Worm (Caenorhabditis elegans) whole organism, midembryonic: Measurements from ENCODE around the gene K06A9.3.

Experiments
- T22C8.4 ChIP-seq: fragments of 200-800 bp; sonication (Bioruptor generic); IDR thresholded peaks from 2 replicates; pipeline ENCODE4 v1.3.6; 2022; ENCODE audit warnings: missing genetic modification characterization, missing compliant biosample characterization
- flt-1 ChIP-seq: fragments of 200-800 bp; sonication (Bioruptor generic); IDR thresholded peaks from 2 replicates; pipeline ENCODE4 v1.3.6; 2022; ENCODE audit warnings: missing genetic modification characterization, missing compliant biosample characterization
- klf-2 ChIP-seq: fragments of 200-800 bp; sonication (Bioruptor generic); conservative IDR thresholded peaks from 2 replicates; pipeline ENCODE4 v1.3.6; 2022; ENCODE audit warnings: missing genetic modification reagents, missing genetic modification characterization, missing compliant biosample characterization
- med-1 ChIP-seq: sonication (generic microtip); optimal IDR thresholded peaks from 2 replicates; lab custom pipeline; 2017; ENCODE audit warnings: missing genetic modification characterization, mild to moderate bottlenecking, missing compliant biosample characterization, antibody characterized with exemption, missing genetic modification reagents; ENCODE audit not compliant: insufficient read depth
- ref-1 ChIP-seq: fragments of 200-800 bp; sonication (Bioruptor generic); conservative IDR thresholded peaks from 2 replicates; pipeline ENCODE4 v1.3.6; 2022; ENCODE audit warnings: missing genetic modification reagents, missing genetic modification characterization, missing compliant biosample characterization
- tab-1 ChIP-seq: fragments of 200-800 bp; sonication (Bioruptor generic); IDR thresholded peaks from 2 replicates; pipeline ENCODE4 v1.3.6; 2022; ENCODE audit warnings: missing genetic modification characterization, missing compliant biosample characterization
- ztf-23 ChIP-seq: fragments of 200-800 bp; sonication (Bioruptor generic); IDR thresholded peaks from 2 replicates; pipeline ENCODE4 v1.3.6; 2022; ENCODE audit warnings: missing genetic modification reagents, missing genetic modification characterization, missing compliant biosample characterization
- ztf-29 ChIP-seq: fragments of 200-800 bp; sonication (Bioruptor generic); IDR thresholded peaks from 2 replicates; pipeline ENCODE4 v1.3.6; 2022; ENCODE audit warnings: missing genetic modification reagents, missing genetic modification characterization, missing compliant biosample characterization

ce11 chrX:1529013-1529412, 6.1 kb downstream of the K06A9.3 start:
- TF ChIP-seq flt-1 (GFP tag; lab: Robert Waterston, UW), result no peak
- no peak for TF ChIP-seq ztf-29 (GFP tag; lab: Robert Waterston, UW)
- no peak for TF ChIP-seq tab-1
- TF ChIP-seq T22C8.4, result no peak
- TF ChIP-seq ztf-23 (GFP tag; lab: Robert Waterston, UW), result no peak
- TF ChIP-seq ref-1, result no peak
- no peak for TF ChIP-seq klf-2
- TF ChIP-seq med-1, result no peak
